Worm (Caenorhabditis elegans): Measurements from ENCODE around the gene mask-1.

mask-1 gene

DNA sequence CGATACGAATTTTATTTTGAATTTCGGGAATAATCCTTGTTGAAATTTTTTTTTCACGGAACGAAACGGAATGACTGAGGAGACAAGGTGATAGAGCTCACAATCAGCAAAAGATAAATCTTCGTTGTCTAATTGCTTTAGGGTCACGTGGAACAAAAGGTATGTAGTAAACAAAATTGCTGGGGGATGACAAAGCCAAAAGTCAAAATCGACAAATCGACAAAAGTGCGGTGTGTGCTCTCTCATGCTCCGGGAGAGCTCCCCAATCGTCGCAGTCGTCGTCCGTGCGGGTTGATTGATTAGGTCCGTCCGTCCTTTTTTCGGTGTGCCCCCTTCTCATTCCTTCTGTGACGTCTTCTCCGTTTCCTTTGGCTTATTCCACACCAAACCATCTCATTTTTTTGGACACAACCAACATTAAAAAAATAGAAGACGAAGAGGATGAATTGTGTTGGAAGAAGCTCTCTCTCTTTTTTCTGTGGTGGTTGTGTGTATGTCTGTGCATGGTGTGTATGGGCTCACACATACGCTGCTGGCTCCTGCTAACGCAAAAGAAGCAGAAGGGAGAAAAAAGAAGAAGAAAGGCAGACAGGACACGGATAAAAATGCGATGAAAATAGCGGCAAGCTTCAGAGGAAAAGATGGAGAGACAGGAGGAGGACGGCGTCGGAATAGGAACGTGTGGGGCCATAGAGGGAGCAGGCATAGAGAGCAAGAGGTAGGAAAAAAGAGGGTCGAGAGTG, 32.9 kb upstream of the mask-1 start:
- peak; percentile 14 for TF ChIP-seq ces-1 (GFP tag; optimal IDR thresholded peaks at IDR 0.05)
- no peak for TF ChIP-seq sptf-1 (tag; optimal IDR thresholded peaks at IDR 0.05)
- no peak for TF ChIP-seq unc-120 (tag; optimal IDR thresholded peaks at IDR 0.05; ENCODE audit: poor library complexity, severe bottlenecking)

DNA sequence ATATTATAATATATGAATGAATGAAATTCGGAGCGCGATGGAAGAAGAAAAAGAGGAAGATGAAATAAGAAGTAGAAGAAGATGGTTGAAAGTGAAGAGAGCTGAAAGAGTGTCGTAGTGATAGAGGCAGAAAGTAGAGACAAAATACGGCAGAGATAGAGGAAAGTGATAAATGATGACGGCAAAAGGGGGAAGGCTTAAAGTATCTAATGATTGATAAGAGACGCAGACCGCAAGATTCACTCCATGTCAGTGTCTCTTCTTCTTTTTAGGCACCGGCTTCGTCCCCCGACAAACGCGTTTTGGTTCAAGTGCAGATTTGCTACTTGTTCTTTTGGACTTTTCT, 32.4 kb upstream of the mask-1 start:
- TF ChIP-seq zip-8 (tag; optimal IDR thresholded peaks at IDR 0.05) (no peak), blmp-1 (tag; optimal IDR thresholded peaks at IDR 0.05) (peak; percentile 84), ceh-39 (tag; optimal IDR thresholded peaks at IDR 0.05) (no peak), sem-2 (GFP tag; optimal IDR thresholded peaks at IDR 0.05) (no peak), elt-3 (tag; optimal IDR thresholded peaks at IDR 0.05) (peak; percentile 55), unc-62 (GFP tag; optimal IDR thresholded peaks at IDR 0.05) (peak; percentile 77), unc-120 (tag; optimal IDR thresholded peaks at IDR 0.05; ENCODE audit: poor library complexity, severe bottlenecking) (peak; percentile 55), ceh-83 (GFP tag; optimal IDR thresholded peaks at IDR 0.05) (no peak), nhr-76 (tag; optimal IDR thresholded peaks at IDR 0.05) (no peak), pha-4 (tag; optimal IDR thresholded peaks at IDR 0.05) (no peak), ham-2 (GFP tag; optimal IDR thresholded peaks at IDR 0.05) (peak; percentile 14), lsy-2 (tag; optimal IDR thresholded peaks at IDR 0.05) (no peak), unc-39 (tag; optimal IDR thresholded peaks at IDR 0.05) (no peak)

DNA sequence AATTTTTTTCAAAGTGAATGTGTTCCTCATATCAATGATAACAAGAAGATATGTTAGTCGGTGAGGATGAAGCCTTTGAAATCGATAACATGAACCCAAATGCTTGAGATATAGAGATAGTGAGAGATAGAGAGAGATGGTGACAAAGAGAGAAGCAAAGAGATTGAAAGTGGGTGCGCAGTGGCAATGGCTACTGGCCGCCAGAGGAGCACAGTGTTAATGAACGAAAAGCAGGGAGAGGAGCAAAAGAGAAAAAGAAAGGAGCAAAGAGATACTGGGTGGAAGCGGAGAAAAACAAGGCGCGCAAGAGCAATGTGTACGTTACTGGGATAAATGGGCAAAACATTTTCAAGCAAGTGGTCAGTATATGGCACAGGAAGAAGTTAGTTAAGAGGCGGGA, 30.1 kb upstream of the mask-1 start:
- TF ChIP-seq unc-39 (tag; optimal IDR thresholded peaks at IDR 0.05), result no peak
- no peak for TF ChIP-seq elt-1 (tag; optimal IDR thresholded peaks at IDR 0.05; ENCODE audit: borderline replicate concordance, insufficient read depth)
- no peak for TF ChIP-seq nhr-2 (tag; optimal IDR thresholded peaks at IDR 0.05)
- TF ChIP-seq mep-1 (tag; optimal IDR thresholded peaks at IDR 0.05), result peak; percentile 22
- no peak for TF ChIP-seq ceh-83 (GFP tag; optimal IDR thresholded peaks at IDR 0.05)
- no peak for TF ChIP-seq unc-62 (GFP tag; optimal IDR thresholded peaks at IDR 0.05)
- TF ChIP-seq unc-120 (tag; optimal IDR thresholded peaks at IDR 0.05; ENCODE audit: poor library complexity, severe bottlenecking), result peak; percentile 43
- TF ChIP-seq ces-1 (GFP tag; optimal IDR thresholded peaks at IDR 0.05), result peak; percentile 40

DNA sequence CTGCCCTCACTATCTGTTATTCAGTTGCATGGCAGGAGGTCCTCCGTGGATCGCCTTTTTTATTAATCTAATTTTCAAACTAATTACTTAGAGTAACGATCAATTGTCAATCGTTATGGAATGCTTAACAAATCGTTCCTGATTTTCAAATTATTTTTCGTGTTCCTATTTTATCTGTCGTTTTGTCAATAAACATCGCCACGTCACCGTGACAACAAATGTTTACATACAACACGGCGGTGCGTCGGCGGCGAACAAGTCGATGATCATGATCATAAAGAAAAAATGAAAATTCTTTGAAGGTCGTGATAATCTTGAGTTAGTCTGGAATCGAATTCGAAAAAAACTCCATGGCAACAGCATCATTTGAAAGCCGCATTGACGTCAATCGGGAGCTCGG, 29.2 kb upstream of the mask-1 start:
- TF ChIP-seq drap-1 (GFP tag; optimal IDR thresholded peaks at IDR 0.05) (no peak), nhr-12 (tag; optimal IDR thresholded peaks at IDR 0.05) (no peak), lin-32 (GFP tag; optimal IDR thresholded peaks at IDR 0.05) (no peak), lin-13 (tag; optimal IDR thresholded peaks at IDR 0.05) (no peak), cnd-1 (tag; optimal IDR thresholded peaks at IDR 0.05) (no peak), snpc-4 (tag; optimal IDR thresholded peaks at IDR 0.05) (no peak), nhr-237 (tag; optimal IDR thresholded peaks at IDR 0.05) (no peak), unc-39 (tag; optimal IDR thresholded peaks at IDR 0.05) (no peak), tbx-8 (GFP tag; optimal IDR thresholded peaks at IDR 0.05) (no peak)

DNA sequence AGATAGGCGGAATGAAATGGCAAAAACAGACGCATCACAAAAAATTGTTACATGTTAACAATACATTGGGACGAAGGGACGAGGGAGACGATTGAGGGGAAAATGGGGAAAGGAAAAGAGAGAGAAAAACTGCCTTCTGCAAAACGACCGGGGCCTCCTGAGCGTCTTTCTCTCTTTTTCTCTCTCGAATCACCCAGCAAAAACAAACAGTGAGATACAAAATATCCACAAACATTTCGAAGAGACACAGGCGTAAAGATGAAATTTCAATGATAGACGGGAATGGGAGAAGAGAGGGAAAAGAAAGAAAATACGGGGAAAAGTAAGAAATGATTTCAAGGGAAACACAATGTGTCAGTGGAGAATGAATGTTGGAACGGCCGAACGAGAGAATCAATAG, 28.7 kb upstream of the mask-1 start:
- TF ChIP-seq lsy-2 (tag; optimal IDR thresholded peaks at IDR 0.05), result peak; percentile 23
- TF ChIP-seq ceh-39 (tag; optimal IDR thresholded peaks at IDR 0.05), result no peak
- peak; percentile 51 for TF ChIP-seq mep-1 (tag; optimal IDR thresholded peaks at IDR 0.05)
- TF ChIP-seq ces-1 (GFP tag; optimal IDR thresholded peaks at IDR 0.05), result peak; percentile 47
- TF ChIP-seq blmp-1 (tag; optimal IDR thresholded peaks at IDR 0.05), result no peak
- no peak for TF ChIP-seq lin-32 (GFP tag; optimal IDR thresholded peaks at IDR 0.05)
- TF ChIP-seq nhr-2 (tag; optimal IDR thresholded peaks at IDR 0.05), result no peak
- TF ChIP-seq drap-1 (GFP tag; optimal IDR thresholded peaks at IDR 0.05), result no peak
- TF ChIP-seq pha-4 (tag; optimal IDR thresholded peaks at IDR 0.05), result peak; percentile 15
- TF ChIP-seq ztf-11 (tag; optimal IDR thresholded peaks at IDR 0.05), result no peak
- TF ChIP-seq hlh-1 (tag; optimal IDR thresholded peaks at IDR 0.05), result peak; percentile 29
- TF ChIP-seq sptf-1 (tag; optimal IDR thresholded peaks at IDR 0.05), result peak; percentile 4
- peak; percentile 66 for TF ChIP-seq unc-62 (GFP tag; optimal IDR thresholded peaks at IDR 0.05)
- TF ChIP-seq elt-3 (tag; optimal IDR thresholded peaks at IDR 0.05), result no peak
- TF ChIP-seq ceh-43 (GFP tag; optimal IDR thresholded peaks at IDR 0.05), result no peak
- no peak for TF ChIP-seq nhr-28 (tag; optimal IDR thresholded peaks at IDR 0.05)
- no peak for TF ChIP-seq flh-1 (GFP tag; optimal IDR thresholded peaks at IDR 0.05)
- TF ChIP-seq unc-120 (tag; optimal IDR thresholded peaks at IDR 0.05; ENCODE audit: poor library complexity, severe bottlenecking), result peak; percentile 69
- TF ChIP-seq nhr-237 (tag; optimal IDR thresholded peaks at IDR 0.05), result peak; percentile 46

Data from whole organism, mixed stage, embryonic.